Worm (Caenorhabditis elegans) whole organism, L1 larva: ENCODE data around the gene cyb-2.1.

ENCODE experiments used
- C04F5.9 ChIP-seq: sonication (generic microtip); optimal IDR thresholded peaks from 2 replicates; lab custom pipeline; 2016; ENCODE audit warnings: missing genetic modification characterization, missing compliant biosample characterization
- C16A3.4 ChIP-seq: fragments of 150-350 bp; optimal IDR thresholded peaks from 2 replicates; lab custom pipeline; 2014; ENCODE audit warnings: missing biosample characterization, missing genetic modification characterization
- aha-1 ChIP-seq: fragments of 150-350 bp; optimal IDR thresholded peaks from 2 replicates; lab custom pipeline; 2014; ENCODE audit warnings: missing biosample characterization, missing genetic modification characterization
- alr-1 ChIP-seq: fragments of 200-800 bp; sonication (Bioruptor generic); optimal IDR thresholded peaks from 2 replicates; lab custom pipeline; 2018; ENCODE audit warnings: borderline replicate concordance, mild to moderate bottlenecking, missing genetic modification characterization, missing compliant biosample characterization
- aly-2 ChIP-seq: fragments of 150-350 bp; optimal IDR thresholded peaks from 2 replicates; lab custom pipeline; 2014; ENCODE audit warnings: missing biosample characterization, missing genetic modification characterization
- blmp-1 ChIP-seq: fragments of 150-350 bp; optimal IDR thresholded peaks from 2 replicates; lab custom pipeline; 2014; ENCODE audit warnings: missing biosample characterization, missing genetic modification characterization
- ceh-63 ChIP-seq: fragments of 200-800 bp; sonication (Bioruptor generic); optimal IDR thresholded peaks from 2 replicates; lab custom pipeline; 2018; ENCODE audit warnings: mild to moderate bottlenecking, missing genetic modification characterization, missing compliant biosample characterization
- ceh-82 ChIP-seq, 3 experiments: fragments of 150-350 bp in 1 of 3; sonication (generic microtip) in 2 of 3; optimal IDR thresholded peaks; 2 replicates each; lab custom pipeline; 2014 to 2017; ENCODE audit warnings: missing biosample characterization in 3 of 3, missing genetic modification characterization in 3 of 3
- ceh-90 ChIP-seq: sonication (generic microtip); optimal IDR thresholded peaks from 2 replicates; lab custom pipeline; 2016; ENCODE audit warnings: missing genetic modification characterization, missing compliant biosample characterization
- dsc-1 ChIP-seq: sonication (generic microtip); optimal IDR thresholded peaks from 2 replicates; lab custom pipeline; 2016; ENCODE audit warnings: mild to moderate bottlenecking, missing genetic modification characterization, missing compliant biosample characterization
- efl-1 ChIP-seq, 4 experiments: fragments of 150-350 bp; optimal IDR thresholded peaks in 3 of 4; peaks in 1 of 4; 1 replicate in 1 of 4; 2 replicates in 3 of 4; lab custom pipeline; 2014; ENCODE audit warnings: missing biosample characterization in 2 of 4, missing genetic modification characterization in 2 of 4, missing genetic modification reagents in 2 of 4
- egl-13 ChIP-seq: sonication (generic microtip); optimal IDR thresholded peaks from 2 replicates; lab custom pipeline; 2016; ENCODE audit warnings: missing genotype, missing genetic modification reagents, missing genetic modification characterization, missing compliant biosample characterization
- elt-2 ChIP-seq: sonication (generic microtip); optimal IDR thresholded peaks from 2 replicates; lab custom pipeline; 2016; ENCODE audit warnings: missing genetic modification characterization, mild to moderate bottlenecking, inconsistent platforms, missing compliant biosample characterization, missing genetic modification reagents
- ets-5 ChIP-seq: fragments of 200-800 bp; sonication (Bioruptor generic); IDR thresholded peaks from 2 replicates; pipeline ENCODE4 v1.3.6; 2022; ENCODE audit warnings: missing genetic modification characterization, missing compliant biosample characterization
- fkh-10 ChIP-seq: sonication (generic microtip); optimal IDR thresholded peaks from 2 replicates; lab custom pipeline; 2017; ENCODE audit warnings: missing biosample characterization, missing genetic modification reagents, missing genetic modification characterization
- fkh-8 ChIP-seq: sonication (generic microtip); optimal IDR thresholded peaks from 2 replicates; lab custom pipeline; 2016; ENCODE audit warnings: mild to moderate bottlenecking, missing genetic modification characterization, missing compliant biosample characterization
- fos-1 ChIP-seq: fragments of 150-350 bp; optimal IDR thresholded peaks from 2 replicates; lab custom pipeline; 2014; ENCODE audit warnings: missing biosample characterization, missing genetic modification characterization
- grh-1 ChIP-seq: fragments of 200-800 bp; sonication (Bioruptor generic); IDR thresholded peaks from 2 replicates; pipeline ENCODE4 v1.3.6; 2022; ENCODE audit warnings: missing genetic modification reagents, missing genetic modification characterization, missing compliant biosample characterization
- hlh-17 ChIP-seq: fragments of 200-800 bp; sonication (Bioruptor generic); optimal IDR thresholded peaks from 2 replicates; lab custom pipeline; 2018; ENCODE audit warnings: missing genetic modification characterization, mild to moderate bottlenecking, missing compliant biosample characterization, moderate library complexity, borderline replicate concordance
- isw-1 ChIP-seq: fragments of 200-800 bp; sonication (Bioruptor generic); IDR thresholded peaks from 2 replicates; pipeline ENCODE4 v1.3.6; 2022; ENCODE audit warnings: missing genetic modification characterization, missing compliant biosample characterization
- lin-14 ChIP-seq: fragments of 200-800 bp; sonication (Bioruptor generic); optimal IDR thresholded peaks from 2 replicates; lab custom pipeline; 2018; ENCODE audit warnings: mild to moderate bottlenecking, missing genetic modification characterization, moderate library complexity, missing compliant biosample characterization
- lin-35 ChIP-seq, 2 experiments: fragments of 150-350 bp; optimal IDR thresholded peaks; 2 replicates each; lab custom pipeline; 2014; ENCODE audit warnings: missing biosample characterization in 2 of 2, missing genetic modification characterization in 2 of 2, missing genetic modification reagents in 2 of 2
- lin-39 ChIP-seq: fragments of 150-350 bp; optimal IDR thresholded peaks from 2 replicates; lab custom pipeline; 2014; ENCODE audit warnings: missing biosample characterization, missing genetic modification reagents, missing genetic modification characterization
- lsy-2 ChIP-seq, 2 experiments: fragments of 150-350 bp; optimal IDR thresholded peaks; 2 replicates each; lab custom pipeline; 2014; ENCODE audit warnings: missing biosample characterization in 2 of 2, missing genetic modification characterization in 2 of 2
- mep-1 ChIP-seq: fragments of 150-350 bp; optimal IDR thresholded peaks from 2 replicates; lab custom pipeline; 2014; ENCODE audit warnings: missing biosample characterization, missing genetic modification characterization
- nhr-19 ChIP-seq: fragments of 200-800 bp; sonication (Bioruptor generic); conservative IDR thresholded peaks from 2 replicates; pipeline ENCODE4 v1.3.6; 2022; ENCODE audit warnings: missing genetic modification characterization, missing compliant biosample characterization
- nhr-20 ChIP-seq: sonication (generic microtip); optimal IDR thresholded peaks from 2 replicates; lab custom pipeline; 2016; ENCODE audit warnings: mild to moderate bottlenecking, missing genetic modification characterization, missing compliant biosample characterization
- nhr-28 ChIP-seq: fragments of 150-350 bp; optimal IDR thresholded peaks from 2 replicates; lab custom pipeline; 2014; ENCODE audit warnings: missing biosample characterization, missing genetic modification characterization
- nhr-71 ChIP-seq: sonication (generic microtip); optimal IDR thresholded peaks from 2 replicates; lab custom pipeline; 2016; ENCODE audit warnings: mild to moderate bottlenecking, missing genetic modification characterization, moderate library complexity, missing compliant biosample characterization
- nhr-76 ChIP-seq: sonication (generic microtip); optimal IDR thresholded peaks from 2 replicates; lab custom pipeline; 2017; ENCODE audit warnings: missing biosample characterization, missing genetic modification characterization
- nhr-84 ChIP-seq: sonication (generic microtip); optimal IDR thresholded peaks from 2 replicates; lab custom pipeline; 2017; ENCODE audit warnings: missing biosample characterization, missing genetic modification characterization
- nhr-85 ChIP-seq: sonication (generic microtip); peaks from one replicate; lab custom pipeline; 2016; ENCODE audit warnings: missing genetic modification characterization, inconsistent platforms, missing compliant biosample characterization
- pag-3 ChIP-seq: sonication (generic microtip); optimal IDR thresholded peaks from 2 replicates; lab custom pipeline; 2017; ENCODE audit warnings: missing genetic modification characterization, mild to moderate bottlenecking, missing compliant biosample characterization, antibody characterized with exemption, borderline replicate concordance; ENCODE audit not compliant: insufficient read depth
- pax-3 ChIP-seq: fragments of 200-800 bp; sonication (Bioruptor generic); optimal IDR thresholded peaks from 2 replicates; lab custom pipeline; 2018; ENCODE audit warnings: mild to moderate bottlenecking, missing genetic modification characterization, moderate library complexity, missing compliant biosample characterization
- pqm-1 ChIP-seq: sonication (generic microtip); optimal IDR thresholded peaks from 3 replicates; lab custom pipeline; 2017; ENCODE audit warnings: missing biosample characterization, missing genetic modification characterization
- rnt-1 ChIP-seq: sonication (generic microtip); optimal IDR thresholded peaks from 2 replicates; lab custom pipeline; 2016; ENCODE audit warnings: mild to moderate bottlenecking, missing genetic modification characterization, moderate library complexity, missing compliant biosample characterization
- snu-23 ChIP-seq: sonication (generic microtip); optimal IDR thresholded peaks from 2 replicates; lab custom pipeline; 2016; ENCODE audit warnings: missing genetic modification characterization, missing compliant biosample characterization
- sptf-1 ChIP-seq: fragments of 150-350 bp; optimal IDR thresholded peaks from 2 replicates; lab custom pipeline; 2014; ENCODE audit warnings: missing biosample characterization, missing genetic modification characterization
- swsn-7 ChIP-seq: sonication (generic microtip); optimal IDR thresholded peaks from 2 replicates; lab custom pipeline; 2016; ENCODE audit warnings: missing genetic modification characterization, missing compliant biosample characterization
- tbx-2 ChIP-seq: sonication (generic microtip); optimal IDR thresholded peaks from 2 replicates; lab custom pipeline; 2016; ENCODE audit warnings: missing genetic modification characterization, missing compliant biosample characterization
- vab-15 ChIP-seq: sonication (generic microtip); optimal IDR thresholded peaks from 2 replicates; lab custom pipeline; 2017; ENCODE audit warnings: missing genotype, mild to moderate bottlenecking, missing genetic modification characterization, missing compliant biosample characterization
- zip-4 ChIP-seq: fragments of 200-800 bp; sonication (Bioruptor generic); optimal IDR thresholded peaks from 2 replicates; lab custom pipeline; 2018; ENCODE audit warnings: mild to moderate bottlenecking, missing genetic modification characterization, moderate library complexity, missing compliant biosample characterization

cyb-2.1 gene

ce11 chrIV:10978641-10979040, 7.1 kb upstream of the cyb-2.1 start:
- TF ChIP-seq zip-4 (no peak), lin-14 (GFP tag; lab: Kevin White, UChicago) (peak; percentile 15)
- TF ChIP-seq, all 84 proteins: peak for 1

- TF ChIP-seq nhr-19 (GFP tag; lab: Robert Waterston, UW): 0 out of 2 replicates have a peak, but pooled peaks have one; percentile 2
- TF ChIP-seq elt-2 (tag; lab: Kevin White, UChicago): no peak
- no peak for TF ChIP-seq sptf-1 (tag; lab: Kevin White, UChicago)
- TF ChIP-seq ceh-82 (tag; optimal IDR thresholded peaks at IDR 0.05; lab: Kevin White, UChicago): peak in 1 of 3 experiments; percentile 26
- TF ChIP-seq rnt-1 (tag; lab: Kevin White, UChicago): peak; percentile 43
- peak in 1 of 2 experiments; percentile 24 for TF ChIP-seq lsy-2 (tag; optimal IDR thresholded peaks at IDR 0.05; lab: Kevin White, UChicago)
- TF ChIP-seq blmp-1 (tag; lab: Kevin White, UChicago): no peak
- TF ChIP-seq fkh-8 (tag; lab: Kevin White, UChicago): peak; percentile 6
- peak; percentile 11 for TF ChIP-seq dsc-1 (tag; lab: Kevin White, UChicago)
- no peak for TF ChIP-seq efl-1 (optimal IDR thresholded peaks at IDR 0.05; lab: Kevin White, UChicago)
- peak in 1 of 2 experiments; percentile 31 for TF ChIP-seq efl-1 (GFP tag; optimal IDR thresholded peaks at IDR 0.05 in 1 of 2; lab: Kevin White, UChicago)
- TF ChIP-seq nhr-71 (tag; lab: Kevin White, UChicago): peak; percentile 27
- no peak for TF ChIP-seq isw-1 (GFP tag; lab: Robert Waterston, UW)
- peak; percentile 85 for TF ChIP-seq lin-14 (GFP tag; lab: Kevin White, UChicago)
- TF ChIP-seq fkh-10 (GFP tag; lab: Kevin White, UChicago): peak; percentile 88
- TF ChIP-seq snu-23 (GFP tag; lab: Kevin White, UChicago): peak; percentile 12
- peak; percentile 8 for TF ChIP-seq swsn-7 (tag; lab: Kevin White, UChicago)
Measured at ce11 chrIV:10979689-10980088, 6.1 kb upstream of the cyb-2.1 start.

ce11 chrIV:10980628-10981027, 5.2 kb upstream of the cyb-2.1 start:
- TF ChIP-seq nhr-28 (tag; lab: Kevin White, UChicago) (no peak), fkh-10 (GFP tag; lab: Kevin White, UChicago) (no peak), ceh-90 (tag; lab: Kevin White, UChicago) (no peak), vab-15 (tag; lab: Kevin White, UChicago) (no peak), nhr-20 (tag; lab: Kevin White, UChicago) (peak; percentile 14), C16A3.4 (tag; lab: Kevin White, UChicago) (no peak), nhr-76 (no peak), hlh-17 (GFP tag; lab: Kevin White, UChicago) (no peak), blmp-1 (tag; lab: Kevin White, UChicago) (peak; percentile 20), pag-3 (tag; lab: Kevin White, UChicago) (no peak), aly-2 (tag; lab: Kevin White, UChicago) (no peak), tbx-2 (no peak), ceh-82 (tag; optimal IDR thresholded peaks at IDR 0.05; lab: Kevin White, UChicago) (no peak), C04F5.9 (tag; lab: Kevin White, UChicago) (no peak), ets-5 (no peak), grh-1 (GFP tag; lab: Robert Waterston, UW) (0 out of 2 replicates have a peak, but pooled peaks have one; percentile 23), lin-35 (GFP tag; optimal IDR thresholded peaks at IDR 0.05; lab: Kevin White, UChicago) (peak in 1 of 2 experiments; percentile 49), efl-1 (optimal IDR thresholded peaks at IDR 0.05; lab: Kevin White, UChicago) (no peak), efl-1 (GFP tag; optimal IDR thresholded peaks at IDR 0.05 in 1 of 2; lab: Kevin White, UChicago) (peak in 1 of 2 experiments; percentile 2), snu-23 (GFP tag; lab: Kevin White, UChicago) (no peak), aha-1 (tag; lab: Kevin White, UChicago) (no peak), pqm-1 (tag; lab: Kevin White, UChicago) (no peak), alr-1 (tag; lab: Kevin White, UChicago) (no peak), nhr-84 (tag; lab: Kevin White, UChicago) (no peak), lin-14 (GFP tag; lab: Kevin White, UChicago) (peak; percentile 62), nhr-71 (tag; lab: Kevin White, UChicago) (no peak), pax-3 (tag; lab: Kevin White, UChicago) (no peak), mep-1 (tag; lab: Kevin White, UChicago) (peak; percentile 6), fos-1 (tag; lab: Kevin White, UChicago) (no peak), nhr-85 (tag; lab: Kevin White, UChicago) (peak; percentile 73), egl-13 (no peak), ceh-63 (GFP tag; lab: Kevin White, UChicago) (no peak), lin-39 (tag; lab: Kevin White, UChicago) (no peak), elt-2 (tag; lab: Kevin White, UChicago) (no peak), isw-1 (GFP tag; lab: Robert Waterston, UW) (no peak)
